Worm (Caenorhabditis elegans) whole organism, mixed stage, embryonic: ENCODE data around the gene T01B7.9.

Experiments
- M03D4.4 ChIP-seq: sonication (generic microtip); optimal IDR thresholded peaks from 2 replicates; lab custom pipeline; 2017; ENCODE audit warnings: mild to moderate bottlenecking, missing genetic modification characterization, missing compliant biosample characterization
- bed-3 ChIP-seq: fragments of 200-800 bp; sonication (Bioruptor generic); optimal IDR thresholded peaks from 3 replicates; lab custom pipeline; 2018; ENCODE audit warnings: mild to moderate bottlenecking, missing genetic modification characterization, moderate library complexity, missing compliant biosample characterization
- blmp-1 ChIP-seq: fragments of 150-350 bp; optimal IDR thresholded peaks from 2 replicates; lab custom pipeline; 2014; ENCODE audit warnings: missing biosample characterization, missing genetic modification characterization
- ceh-39 ChIP-seq: fragments of 150-350 bp; optimal IDR thresholded peaks from 2 replicates; lab custom pipeline; 2014; ENCODE audit warnings: missing biosample characterization, missing genetic modification characterization
- ceh-43 ChIP-seq: fragments of 200-800 bp; sonication (Bioruptor generic); optimal IDR thresholded peaks from 2 replicates; lab custom pipeline; 2018; ENCODE audit warnings: mild to moderate bottlenecking, missing genetic modification characterization, moderate library complexity, missing compliant biosample characterization
- ceh-83 ChIP-seq: fragments of 200-800 bp; sonication (Bioruptor generic); optimal IDR thresholded peaks from 2 replicates; lab custom pipeline; 2018; ENCODE audit warnings: mild to moderate bottlenecking, missing genetic modification characterization, missing compliant biosample characterization
- ces-1 ChIP-seq: fragments of 150-350 bp; optimal IDR thresholded peaks from 2 replicates; lab custom pipeline; 2014; ENCODE audit warnings: missing biosample characterization, missing genetic modification reagents, missing genetic modification characterization
- cnd-1 ChIP-seq: fragments of 200-800 bp; sonication (Bioruptor generic); optimal IDR thresholded peaks from 2 replicates; lab custom pipeline; 2018; ENCODE audit warnings: mild to moderate bottlenecking, missing genetic modification characterization, missing compliant biosample characterization
- drap-1 ChIP-seq: fragments of 200-800 bp; sonication (Bioruptor generic); optimal IDR thresholded peaks from 3 replicates; lab custom pipeline; 2018; ENCODE audit warnings: mild to moderate bottlenecking, missing genetic modification characterization, missing compliant biosample characterization
- elt-1 ChIP-seq: sonication (generic microtip); optimal IDR thresholded peaks from 2 replicates; lab custom pipeline; 2017; ENCODE audit warnings: missing genetic modification characterization, mild to moderate bottlenecking, missing compliant biosample characterization, antibody characterized with exemption, moderate library complexity, borderline replicate concordance; ENCODE audit not compliant: insufficient read depth
- elt-3 ChIP-seq: fragments of 150-350 bp; optimal IDR thresholded peaks from 2 replicates; lab custom pipeline; 2014; ENCODE audit warnings: missing biosample characterization, missing genetic modification characterization
- flh-1 ChIP-seq: fragments of 200-800 bp; sonication (Bioruptor generic); optimal IDR thresholded peaks from 2 replicates; lab custom pipeline; 2018; ENCODE audit warnings: mild to moderate bottlenecking, missing genetic modification characterization, moderate library complexity, missing compliant biosample characterization
- ham-2 ChIP-seq: fragments of 200-800 bp; sonication (Bioruptor generic); optimal IDR thresholded peaks from 2 replicates; lab custom pipeline; 2018; ENCODE audit warnings: mild to moderate bottlenecking, missing genetic modification characterization, missing compliant biosample characterization
- hlh-1 ChIP-seq: fragments of 150-350 bp; optimal IDR thresholded peaks from 2 replicates; lab custom pipeline; 2014; ENCODE audit warnings: missing biosample characterization, missing genetic modification reagents, missing genetic modification characterization
- lin-13 ChIP-seq: fragments of 150-350 bp; optimal IDR thresholded peaks from 2 replicates; lab custom pipeline; 2014; ENCODE audit warnings: missing biosample characterization, missing genetic modification characterization
- lsy-2 ChIP-seq: fragments of 150-350 bp; optimal IDR thresholded peaks from 2 replicates; lab custom pipeline; 2014; ENCODE audit warnings: missing biosample characterization, missing genetic modification characterization
- mab-5 ChIP-seq: fragments of 150-350 bp; optimal IDR thresholded peaks from 2 replicates; lab custom pipeline; 2014; ENCODE audit warnings: missing biosample characterization, missing genetic modification characterization
- mep-1 ChIP-seq: fragments of 150-350 bp; optimal IDR thresholded peaks from 2 replicates; lab custom pipeline; 2017; ENCODE audit warnings: missing biosample characterization, missing genetic modification reagents, missing genetic modification characterization, inconsistent platforms
- mls-2 ChIP-seq: sonication (generic microtip); optimal IDR thresholded peaks from 2 replicates; lab custom pipeline; 2016; ENCODE audit warnings: mild to moderate bottlenecking, missing genetic modification characterization, moderate library complexity, missing compliant biosample characterization
- nhr-12 ChIP-seq: fragments of 150-350 bp; optimal IDR thresholded peaks from 2 replicates; lab custom pipeline; 2014; ENCODE audit warnings: missing biosample characterization, missing genetic modification characterization
- nhr-2 ChIP-seq: fragments of 150-350 bp; optimal IDR thresholded peaks from 2 replicates; lab custom pipeline; 2014; ENCODE audit warnings: missing biosample characterization, missing genetic modification characterization
- nhr-237 ChIP-seq: fragments of 150-350 bp; optimal IDR thresholded peaks from 2 replicates; lab custom pipeline; 2014; ENCODE audit warnings: missing biosample characterization, missing genetic modification characterization
- nhr-28 ChIP-seq: fragments of 150-350 bp; optimal IDR thresholded peaks from 2 replicates; lab custom pipeline; 2014; ENCODE audit warnings: missing biosample characterization, missing genetic modification characterization
- pha-4 ChIP-seq: fragments of 150-350 bp; optimal IDR thresholded peaks from 2 replicates; lab custom pipeline; 2018; ENCODE audit warnings: missing biosample characterization, missing genetic modification reagents, missing genetic modification characterization
- sem-2 ChIP-seq: fragments of 200-800 bp; sonication (Bioruptor generic); optimal IDR thresholded peaks from 2 replicates; lab custom pipeline; 2018; ENCODE audit warnings: mild to moderate bottlenecking, missing genetic modification characterization, missing compliant biosample characterization
- snpc-4 ChIP-seq: fragments of 150-350 bp; optimal IDR thresholded peaks from 2 replicates; lab custom pipeline; 2014; ENCODE audit warnings: missing biosample characterization, missing genetic modification characterization
- tbx-8 ChIP-seq: fragments of 200-800 bp; sonication (Bioruptor generic); optimal IDR thresholded peaks from 2 replicates; lab custom pipeline; 2018; ENCODE audit warnings: mild to moderate bottlenecking, missing genetic modification characterization, moderate library complexity, missing compliant biosample characterization
- unc-120 ChIP-seq: sonication (generic microtip); optimal IDR thresholded peaks from 2 replicates; lab custom pipeline; 2017; ENCODE audit warnings: missing genetic modification characterization, missing compliant biosample characterization; ENCODE audit not compliant: poor library complexity, severe bottlenecking
- unc-39 ChIP-seq: fragments of 150-350 bp; optimal IDR thresholded peaks from 2 replicates; lab custom pipeline; 2014; ENCODE audit warnings: missing biosample characterization, missing genetic modification characterization
- unc-62 ChIP-seq: fragments of 150-350 bp; optimal IDR thresholded peaks from 2 replicates; lab custom pipeline; 2014; ENCODE audit warnings: missing biosample characterization, missing genetic modification reagents, missing genetic modification characterization
- zip-8 ChIP-seq: fragments of 150-350 bp; optimal IDR thresholded peaks from 2 replicates; lab custom pipeline; 2014; ENCODE audit warnings: missing biosample characterization, missing genetic modification characterization
- ztf-11 ChIP-seq: fragments of 150-350 bp; optimal IDR thresholded peaks from 2 replicates; lab custom pipeline; 2014; ENCODE audit warnings: missing biosample characterization, missing genetic modification characterization

T01B7.9 gene

ce11 chrII:8751686-8752085, 25.1 kb upstream of the T01B7.9 start, which contains the start of gene atf-2:
TSS of gene atf-2 (plus strand) at chrII:8751986.
- TF ChIP-seq tbx-8 (GFP tag; lab: Kevin White, UChicago) = no peak
- no peak for TF ChIP-seq lin-13 (tag; lab: Kevin White, UChicago)
- no peak for TF ChIP-seq snpc-4 (tag; lab: Kevin White, UChicago)
- no peak for TF ChIP-seq bed-3 (GFP tag; lab: Kevin White, UChicago)
- TF ChIP-seq elt-1 (tag; lab: Kevin White, UChicago) = no peak
- no peak for TF ChIP-seq ztf-11 (tag; lab: Kevin White, UChicago)
- TF ChIP-seq ceh-39 = no peak
- TF ChIP-seq M03D4.4 (tag; lab: Kevin White, UChicago) = no peak
- no peak for TF ChIP-seq sem-2
- TF ChIP-seq ceh-43 (GFP tag; lab: Kevin White, UChicago) = no peak
- no peak for TF ChIP-seq zip-8 (tag; lab: Kevin White, UChicago)
- TF ChIP-seq ces-1 (GFP tag; lab: Kevin White, UChicago) = no peak
- TF ChIP-seq mep-1 (tag; lab: Kevin White, UChicago) = no peak

- no peak for TF ChIP-seq pha-4 (tag; lab: Kevin White, UChicago)
- peak; percentile 1 for TF ChIP-seq elt-1 (tag; lab: Kevin White, UChicago)
- TF ChIP-seq bed-3 (GFP tag; lab: Kevin White, UChicago) = no peak
- TF ChIP-seq blmp-1 (tag; lab: Kevin White, UChicago) = peak; percentile 100
- TF ChIP-seq ham-2 (GFP tag; lab: Kevin White, UChicago) = peak; percentile 99
- no peak for TF ChIP-seq ceh-39
- TF ChIP-seq nhr-237 (tag; lab: Kevin White, UChicago) = peak; percentile 8
- peak; percentile 5 for TF ChIP-seq mep-1 (tag; lab: Kevin White, UChicago)
- TF ChIP-seq, all 35 proteins: peak for 5
Measured at ce11 chrII:8751042-8751441, 24.4 kb upstream of the T01B7.9 start.

- TF ChIP-seq nhr-237 (tag; lab: Kevin White, UChicago) = no peak
Measured at ce11 chrII:8750056-8750455, 23.5 kb upstream of the T01B7.9 start.

ce11 chrII:8749084-8749483, 22.5 kb upstream of the T01B7.9 start:
- no peak for TF ChIP-seq hlh-1 (tag; lab: Kevin White, UChicago)
- TF ChIP-seq ztf-11 (tag; lab: Kevin White, UChicago) = no peak
- no peak for TF ChIP-seq lin-13 (tag; lab: Kevin White, UChicago)
- no peak for TF ChIP-seq lsy-2
- no peak for TF ChIP-seq cnd-1 (tag; lab: Kevin White, UChicago)
- no peak for TF ChIP-seq ceh-83 (GFP tag; lab: Kevin White, UChicago)
- no peak for TF ChIP-seq tbx-8 (GFP tag; lab: Kevin White, UChicago)
- no peak for TF ChIP-seq mep-1 (tag; lab: Kevin White, UChicago)
- TF ChIP-seq ham-2 (GFP tag; lab: Kevin White, UChicago) = peak; percentile 80
- peak; percentile 99 for TF ChIP-seq blmp-1 (tag; lab: Kevin White, UChicago)
- no peak for TF ChIP-seq bed-3 (GFP tag; lab: Kevin White, UChicago)
- no peak for TF ChIP-seq nhr-28 (tag; lab: Kevin White, UChicago)
- TF ChIP-seq M03D4.4 (tag; lab: Kevin White, UChicago) = no peak
- TF ChIP-seq unc-120 (tag; lab: Kevin White, UChicago) = no peak
- TF ChIP-seq snpc-4 (tag; lab: Kevin White, UChicago) = no peak
- TF ChIP-seq elt-3 = no peak
- TF ChIP-seq ces-1 (GFP tag; lab: Kevin White, UChicago) = no peak
- TF ChIP-seq unc-39 (tag; lab: Kevin White, UChicago) = no peak
- TF ChIP-seq sem-2 = no peak
- TF ChIP-seq mls-2 (tag; lab: Kevin White, UChicago) = no peak
- peak; percentile 58 for TF ChIP-seq elt-1 (tag; lab: Kevin White, UChicago)

ce11 chrII:8748638-8749037, 22.0 kb upstream of the T01B7.9 start:
- TF ChIP-seq mab-5 (tag; lab: Kevin White, UChicago) (no peak), ces-1 (GFP tag; lab: Kevin White, UChicago) (peak; percentile 58), cnd-1 (tag; lab: Kevin White, UChicago) (peak; percentile 69), ztf-11 (tag; lab: Kevin White, UChicago) (no peak)

- TF ChIP-seq ces-1 (GFP tag; lab: Kevin White, UChicago) = peak; percentile 30
- peak; percentile 32 for TF ChIP-seq mab-5 (tag; lab: Kevin White, UChicago)
- no peak for TF ChIP-seq snpc-4 (tag; lab: Kevin White, UChicago)
- TF ChIP-seq tbx-8 (GFP tag; lab: Kevin White, UChicago) = no peak
- no peak for TF ChIP-seq lin-13 (tag; lab: Kevin White, UChicago)
- no peak for TF ChIP-seq lsy-2
- peak; percentile 7 for TF ChIP-seq nhr-2
- TF ChIP-seq flh-1 = no peak
- no peak for TF ChIP-seq nhr-12 (tag; lab: Kevin White, UChicago)
- peak; percentile 55 for TF ChIP-seq drap-1 (GFP tag; lab: Kevin White, UChicago)
- TF ChIP-seq ztf-11 (tag; lab: Kevin White, UChicago) = no peak
- TF ChIP-seq ceh-39 = no peak
- peak; percentile 24 for TF ChIP-seq unc-120 (tag; lab: Kevin White, UChicago)
- TF ChIP-seq M03D4.4 (tag; lab: Kevin White, UChicago) = peak; percentile 40
- peak; percentile 29 for TF ChIP-seq ceh-43 (GFP tag; lab: Kevin White, UChicago)
- peak; percentile 8 for TF ChIP-seq mep-1 (tag; lab: Kevin White, UChicago)
- no peak for TF ChIP-seq hlh-1 (tag; lab: Kevin White, UChicago)
- no peak for TF ChIP-seq ceh-83 (GFP tag; lab: Kevin White, UChicago)
- no peak for TF ChIP-seq nhr-28 (tag; lab: Kevin White, UChicago)
- TF ChIP-seq unc-62 (GFP tag; lab: Kevin White, UChicago) = peak; percentile 65
- peak; percentile 69 for TF ChIP-seq pha-4 (tag; lab: Kevin White, UChicago)
- TF ChIP-seq nhr-237 (tag; lab: Kevin White, UChicago) = no peak
- TF ChIP-seq unc-39 (tag; lab: Kevin White, UChicago) = no peak
- TF ChIP-seq cnd-1 (tag; lab: Kevin White, UChicago) = peak; percentile 63
- peak; percentile 68 for TF ChIP-seq mls-2 (tag; lab: Kevin White, UChicago)
Measured at ce11 chrII:8747939-8748352, 21.3 kb upstream of the T01B7.9 start.
